Fruit fly (Drosophila melanogaster) S2 (cell line): ENCODE results near the gene CG33322.

Experiments used
- CG8478 ChIP-seq: fragments of >200 bp; optimal IDR thresholded peaks from 2 replicates; lab custom pipeline; 2018
- CTCF ChIP-seq, 2 experiments: fragments of >200 bp; optimal IDR thresholded peaks; 2 replicates each; lab custom pipeline; 2018

DNA sequence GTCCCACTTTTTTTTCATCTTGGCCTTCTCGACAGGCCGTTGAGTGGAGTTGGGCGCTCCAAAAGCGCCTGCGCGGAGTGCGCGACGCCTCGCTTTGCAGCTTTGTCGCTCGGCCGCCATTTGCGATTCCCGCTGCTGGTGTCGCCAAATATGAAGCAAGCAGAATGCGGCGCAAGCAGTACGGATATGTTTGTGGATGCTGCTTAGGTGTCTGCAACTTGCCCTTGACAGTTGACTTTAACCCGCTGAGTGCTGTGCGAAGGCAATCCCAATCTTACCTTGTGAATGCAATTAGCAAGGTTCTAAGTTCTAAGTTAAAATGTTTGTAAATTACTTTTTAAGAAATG, 6.0 kb upstream of the CG33322 start:
- TF ChIP-seq CG8478 (no peak), CTCF (optimal IDR thresholded peaks at IDR 0.05; lab: Kevin White, UChicago) (peak in 1 of 2 experiments; percentile 0)
